Worm (Caenorhabditis elegans) whole organism, L4 larva: ENCODE data around the gene zip-5.

Source experiments
- F26F4.8 ChIP-seq: fragments of 200-800 bp; sonication (Bioruptor generic); conservative IDR thresholded peaks from 2 replicates; pipeline ENCODE4 v1.3.6; 2022; ENCODE audit warnings: missing genetic modification characterization, missing compliant biosample characterization
- F44E2.7 ChIP-seq: fragments of 200-800 bp; sonication (Bioruptor generic); IDR thresholded peaks from 2 replicates; pipeline ENCODE4 v2.1.2; 2022; ENCODE audit warnings: missing genetic modification characterization, missing compliant biosample characterization
- R02D3.7 ChIP-seq: fragments of 150-350 bp; sonication (generic microtip); optimal IDR thresholded peaks from 3 replicates; lab custom pipeline; 2014; ENCODE audit warnings: missing biosample characterization, missing genetic modification characterization
- ZK337.2 ChIP-seq: fragments of 200-800 bp; sonication (Bioruptor generic); IDR thresholded peaks from 2 replicates; pipeline ENCODE4 v1.3.6; 2022; ENCODE audit warnings: missing genetic modification reagents, missing genetic modification characterization, missing compliant biosample characterization
- aha-1 ChIP-seq: fragments of 150-350 bp; peaks from one replicate; lab custom pipeline; 2014; ENCODE audit warnings: missing biosample characterization, missing genetic modification characterization
- arid-1 ChIP-seq: fragments of 200-800 bp; sonication (Bioruptor generic); conservative IDR thresholded peaks from 2 replicates; pipeline ENCODE4 v1.3.6; 2022; ENCODE audit warnings: missing genetic modification reagents, missing genetic modification characterization, missing compliant biosample characterization
- ceh-20 ChIP-seq: fragments of 200-800 bp; sonication (Bioruptor generic); IDR thresholded peaks from 2 replicates; pipeline ENCODE4 v1.3.6; 2022; ENCODE audit warnings: missing genetic modification reagents, missing genetic modification characterization, missing compliant biosample characterization
- ces-1 ChIP-seq: fragments of 150-350 bp; sonication (generic microtip); optimal IDR thresholded peaks from 4 replicates; lab custom pipeline; 2014; ENCODE audit warnings: missing biosample characterization, missing genetic modification reagents, missing genetic modification characterization
- daf-12 ChIP-seq: fragments of 150-350 bp; optimal IDR thresholded peaks from 2 replicates; lab custom pipeline; 2014; ENCODE audit warnings: missing biosample characterization, missing genetic modification reagents, missing genetic modification characterization
- daf-16 ChIP-seq, 3 experiments: sonication (generic microtip); optimal IDR thresholded peaks; 2 replicates each; lab custom pipeline; 2016 to 2017; ENCODE audit warnings: missing genetic modification characterization in 3 of 3, missing genetic modification reagents in 3 of 3, mild to moderate bottlenecking in 2 of 3, missing compliant biosample characterization in 2 of 3, missing biosample characterization in 1 of 3, moderate library complexity in 1 of 3
- dmd-6 ChIP-seq: fragments of 200-800 bp; sonication (Bioruptor generic); IDR thresholded peaks from 2 replicates; pipeline ENCODE4 v1.3.6; 2022; ENCODE audit warnings: missing genetic modification reagents, missing genetic modification characterization, missing compliant biosample characterization
- dmd-8 ChIP-seq: fragments of 200-800 bp; sonication (Bioruptor generic); IDR thresholded peaks from 2 replicates; pipeline ENCODE4 v1.3.6; 2022; ENCODE audit warnings: missing genetic modification characterization, missing compliant biosample characterization
- duxl-1 ChIP-seq: sonication (generic microtip); optimal IDR thresholded peaks from 2 replicates; lab custom pipeline; 2016; ENCODE audit warnings: mild to moderate bottlenecking, missing genetic modification characterization, moderate library complexity, missing compliant biosample characterization; ENCODE audit not compliant: poor library complexity
- dve-1 ChIP-seq: sonication (generic microtip); optimal IDR thresholded peaks from 2 replicates; lab custom pipeline; 2017; ENCODE audit warnings: antibody characterized with exemption, mild to moderate bottlenecking, missing genetic modification characterization, missing compliant biosample characterization; ENCODE audit not compliant: insufficient read depth
- egl-27 ChIP-seq: sonication (generic microtip); optimal IDR thresholded peaks from 3 replicates; lab custom pipeline; 2017; ENCODE audit warnings: missing biosample characterization, missing genetic modification reagents, missing genetic modification characterization
- fkh-10 ChIP-seq: fragments of 150-350 bp; optimal IDR thresholded peaks from 2 replicates; lab custom pipeline; 2014; ENCODE audit warnings: missing biosample characterization, missing genetic modification reagents, missing genetic modification characterization
- gei-8 ChIP-seq: fragments of 200-800 bp; sonication (Bioruptor generic); optimal IDR thresholded peaks from 2 replicates; lab custom pipeline; 2018; ENCODE audit warnings: mild to moderate bottlenecking, missing genetic modification characterization, missing compliant biosample characterization
- hlh-11 ChIP-seq: fragments of 200-800 bp; sonication (Bioruptor generic); optimal IDR thresholded peaks from 2 replicates; lab custom pipeline; 2018; ENCODE audit warnings: mild to moderate bottlenecking, missing genetic modification characterization, missing compliant biosample characterization
- lim-7 ChIP-seq: fragments of 200-800 bp; sonication (Bioruptor generic); IDR thresholded peaks from 2 replicates; pipeline ENCODE4 v1.3.6; 2022; ENCODE audit warnings: missing genetic modification characterization, missing compliant biosample characterization
- lin-1 ChIP-seq: fragments of 200-800 bp; sonication (Bioruptor generic); IDR thresholded peaks from 2 replicates; pipeline ENCODE4 v1.3.6; 2022; ENCODE audit warnings: missing genetic modification reagents, missing genetic modification characterization, missing compliant biosample characterization
- lin-13 ChIP-seq: fragments of 150-350 bp; optimal IDR thresholded peaks from 2 replicates; lab custom pipeline; 2014; ENCODE audit warnings: missing biosample characterization, missing genetic modification reagents, missing genetic modification characterization
- lin-15B ChIP-seq: fragments of 150-350 bp; sonication (generic microtip); optimal IDR thresholded peaks from 3 replicates; lab custom pipeline; 2014; ENCODE audit warnings: missing biosample characterization, missing genetic modification characterization
- lin-29 ChIP-seq: fragments of 200-800 bp; sonication (Bioruptor generic); IDR thresholded peaks from 2 replicates; pipeline ENCODE4 v1.3.6; 2022; ENCODE audit warnings: missing genetic modification reagents, missing genetic modification characterization, missing compliant biosample characterization
- madf-5 ChIP-seq, 2 experiments: fragments of 200-800 bp; sonication (Bioruptor generic); IDR thresholded peaks; 2 replicates each; pipeline ENCODE4 v1.3.6; 2022; ENCODE audit warnings: missing compliant biosample characterization in 2 of 2, missing genetic modification characterization in 2 of 2
- madf-9 ChIP-seq: fragments of 200-800 bp; sonication (Bioruptor generic); conservative IDR thresholded peaks from 2 replicates; pipeline ENCODE4 v1.3.6; 2022; ENCODE audit warnings: missing genetic modification reagents, missing genetic modification characterization, missing compliant biosample characterization
- mdl-1 ChIP-seq, 2 experiments: fragments of 150-350 bp in 1 of 2; sonication (generic microtip) in 1 of 2; optimal IDR thresholded peaks; 2 replicates each; lab custom pipeline; 2014 to 2017; ENCODE audit warnings: missing biosample characterization in 2 of 2, missing genetic modification characterization in 2 of 2
- mep-1 ChIP-seq: fragments of 150-350 bp; sonication (generic microtip); optimal IDR thresholded peaks from 3 replicates; lab custom pipeline; 2014; ENCODE audit warnings: missing biosample characterization, missing genetic modification characterization
- nhr-102 ChIP-seq: sonication (generic microtip); optimal IDR thresholded peaks from 2 replicates; lab custom pipeline; 2016; ENCODE audit warnings: mild to moderate bottlenecking, missing genetic modification characterization, moderate library complexity, missing compliant biosample characterization
- nhr-11 ChIP-seq: fragments of 150-350 bp; optimal IDR thresholded peaks from 2 replicates; lab custom pipeline; 2014; ENCODE audit warnings: missing biosample characterization, missing genetic modification characterization
- nhr-28 ChIP-seq: fragments of 150-350 bp; optimal IDR thresholded peaks from 2 replicates; lab custom pipeline; 2014; ENCODE audit warnings: missing biosample characterization, missing genetic modification characterization
- nhr-41 ChIP-seq: fragments of 200-800 bp; sonication (Bioruptor generic); IDR thresholded peaks from 2 replicates; pipeline ENCODE4 v1.3.6; 2022; ENCODE audit warnings: missing genetic modification reagents, missing genetic modification characterization, missing compliant biosample characterization
- nhr-48 ChIP-seq: sonication (generic microtip); optimal IDR thresholded peaks from 2 replicates; lab custom pipeline; 2016; ENCODE audit warnings: mild to moderate bottlenecking, missing genetic modification characterization, missing compliant biosample characterization
- nhr-6 ChIP-seq: fragments of 150-350 bp; optimal IDR thresholded peaks from 2 replicates; lab custom pipeline; 2014; ENCODE audit warnings: missing biosample characterization, missing genetic modification characterization
- rbr-2 ChIP-seq: sonication (generic microtip); optimal IDR thresholded peaks from 2 replicates; lab custom pipeline; 2016; ENCODE audit warnings: missing genotype, missing genetic modification characterization, missing compliant biosample characterization
- skn-1 ChIP-seq: fragments of 150-350 bp; optimal IDR thresholded peaks from 2 replicates; lab custom pipeline; 2014; ENCODE audit warnings: missing biosample characterization, missing genetic modification characterization
- snpc-1.2 ChIP-seq: fragments of 200-800 bp; sonication (Bioruptor generic); IDR thresholded peaks from 2 replicates; pipeline ENCODE4 v1.3.6; 2022; ENCODE audit warnings: missing genetic modification reagents, missing genetic modification characterization, missing compliant biosample characterization
- snpc-4 ChIP-seq: fragments of 150-350 bp; optimal IDR thresholded peaks from 2 replicates; lab custom pipeline; 2014; ENCODE audit warnings: missing biosample characterization, missing genetic modification characterization
- unc-39 ChIP-seq: sonication (generic microtip); optimal IDR thresholded peaks from 2 replicates; lab custom pipeline; 2017; ENCODE audit warnings: missing biosample characterization, missing genetic modification characterization
- vab-7 ChIP-seq: fragments of 200-800 bp; sonication (Bioruptor generic); IDR thresholded peaks from 2 replicates; pipeline ENCODE4 v1.3.6; 2022; ENCODE audit warnings: missing genetic modification reagents, missing genetic modification characterization, missing compliant biosample characterization
- zip-11 ChIP-seq: fragments of 200-800 bp; sonication (Bioruptor generic); IDR thresholded peaks from 2 replicates; pipeline ENCODE4 v1.3.6; 2022; ENCODE audit warnings: missing genetic modification characterization, missing compliant biosample characterization
- ztf-7 ChIP-seq: fragments of 150-350 bp; optimal IDR thresholded peaks from 2 replicates; lab custom pipeline; 2014; ENCODE audit warnings: missing biosample characterization, missing genetic modification characterization

Gene zip-5

ce11 chrV:13269228-13269630, 4.9 kb downstream of the zip-5 start (continued):
- TF ChIP-seq daf-16 (GFP tag; optimal IDR thresholded peaks at IDR 0.05; lab: Kevin White, UChicago): peak in 1 of 2 experiments; percentile 21
- TF ChIP-seq daf-16 (tag; optimal IDR thresholded peaks at IDR 0.05; lab: Kevin White, UChicago): peak; percentile 94
- TF ChIP-seq unc-39 (tag; lab: Kevin White, UChicago): no peak
- no peak for TF ChIP-seq lim-7
- no peak for TF ChIP-seq F44E2.7 (GFP tag; lab: Robert Waterston, UW)
- no peak for TF ChIP-seq fkh-10 (GFP tag; lab: Kevin White, UChicago)
- TF ChIP-seq nhr-102 (tag; lab: Kevin White, UChicago): peak; percentile 86
- no peak for TF ChIP-seq lin-13
- no peak for TF ChIP-seq nhr-41 (GFP tag; lab: Robert Waterston, UW)
- peak; percentile 87 for TF ChIP-seq dve-1 (tag; lab: Kevin White, UChicago)
- no peak for TF ChIP-seq mep-1
- TF ChIP-seq rbr-2 (tag; lab: Kevin White, UChicago): no peak
- peak; percentile 42 for TF ChIP-seq gei-8 (GFP tag; lab: Kevin White, UChicago)
- TF ChIP-seq nhr-6 (tag; lab: Kevin White, UChicago): peak; percentile 56
- no peak for TF ChIP-seq vab-7 (GFP tag; lab: Robert Waterston, UW)
- no peak for TF ChIP-seq skn-1 (tag; lab: Kevin White, UChicago)
- peak; percentile 81 for TF ChIP-seq nhr-48 (tag; lab: Kevin White, UChicago)
- no peak for TF ChIP-seq F26F4.8
- no peak for TF ChIP-seq madf-5 (GFP tag; IDR thresholded peaks at IDR 0.05; lab: Robert Waterston, UW)
- TF ChIP-seq duxl-1 (tag; lab: Kevin White, UChicago): no peak
- no peak for TF ChIP-seq ZK337.2 (GFP tag; lab: Robert Waterston, UW)
- TF ChIP-seq ces-1 (GFP tag; lab: Kevin White, UChicago): no peak
- TF ChIP-seq lin-15B (tag; lab: Kevin White, UChicago): no peak
- TF ChIP-seq daf-12 (tag; lab: Kevin White, UChicago): no peak
- no peak for TF ChIP-seq arid-1 (GFP tag; lab: Robert Waterston, UW)
- TF ChIP-seq madf-9 (GFP tag; lab: Robert Waterston, UW): no peak
- TF ChIP-seq ztf-7 (tag; lab: Kevin White, UChicago): peak; percentile 22
- TF ChIP-seq snpc-1.2: no peak
- peak; percentile 67 for TF ChIP-seq nhr-28 (tag; lab: Kevin White, UChicago)
- no peak for TF ChIP-seq ceh-20 (GFP tag; lab: Robert Waterston, UW)
- TF ChIP-seq zip-11 (GFP tag; lab: Robert Waterston, UW): no peak
- TF ChIP-seq R02D3.7: no peak
- peak; percentile 85 for TF ChIP-seq hlh-11
- no peak for TF ChIP-seq dmd-8
- no peak for TF ChIP-seq mdl-1 (tag; optimal IDR thresholded peaks at IDR 0.05; lab: Kevin White, UChicago)
- TF ChIP-seq snpc-4 (tag; lab: Kevin White, UChicago): no peak

ce11 chrV:13272275-13272674, 7.9 kb downstream of the zip-5 start:
- peak; percentile 90 for TF ChIP-seq aha-1 (tag; lab: Kevin White, UChicago)
- no peak for TF ChIP-seq nhr-11 (tag; lab: Kevin White, UChicago)
- no peak for TF ChIP-seq egl-27 (tag; lab: Kevin White, UChicago)
- no peak for TF ChIP-seq nhr-41 (GFP tag; lab: Robert Waterston, UW)
- no peak for TF ChIP-seq lin-13
- TF ChIP-seq dmd-6 (GFP tag; lab: Robert Waterston, UW): no peak
- TF ChIP-seq lin-1 (GFP tag; lab: Robert Waterston, UW): no peak
- TF ChIP-seq lin-29 (GFP tag; lab: Robert Waterston, UW): no peak
